Worm (Caenorhabditis elegans): ENCODE results near the gene T21C12.4.

T21C12.4 gene

DNA sequence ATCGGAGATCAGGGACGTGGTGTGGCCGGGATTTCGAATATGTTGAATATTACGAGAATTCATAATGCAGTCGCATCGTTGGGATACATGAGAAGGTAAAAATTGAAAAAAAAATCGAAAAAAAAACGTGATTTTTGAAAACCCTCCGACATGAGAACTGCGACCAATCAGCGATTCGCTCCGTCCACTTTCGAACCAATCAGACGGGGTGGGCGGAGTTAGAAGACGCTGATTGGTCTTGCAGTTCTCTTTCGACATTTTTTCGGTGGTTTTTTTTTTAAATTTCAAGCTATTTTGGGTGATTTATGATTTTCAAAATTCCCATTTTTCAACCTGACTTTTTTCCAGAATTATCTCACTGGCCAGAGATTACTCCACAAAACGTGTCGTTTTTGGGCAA, 11.4 kb upstream of the T21C12.4 start:
- no peak for TF ChIP-seq vab-7 (GFP tag; IDR thresholded peaks at IDR 0.05)
- no peak for TF ChIP-seq F37D6.2 (tag; optimal IDR thresholded peaks at IDR 0.05)
- no peak for TF ChIP-seq egl-27 (tag; optimal IDR thresholded peaks at IDR 0.05)

DNA sequence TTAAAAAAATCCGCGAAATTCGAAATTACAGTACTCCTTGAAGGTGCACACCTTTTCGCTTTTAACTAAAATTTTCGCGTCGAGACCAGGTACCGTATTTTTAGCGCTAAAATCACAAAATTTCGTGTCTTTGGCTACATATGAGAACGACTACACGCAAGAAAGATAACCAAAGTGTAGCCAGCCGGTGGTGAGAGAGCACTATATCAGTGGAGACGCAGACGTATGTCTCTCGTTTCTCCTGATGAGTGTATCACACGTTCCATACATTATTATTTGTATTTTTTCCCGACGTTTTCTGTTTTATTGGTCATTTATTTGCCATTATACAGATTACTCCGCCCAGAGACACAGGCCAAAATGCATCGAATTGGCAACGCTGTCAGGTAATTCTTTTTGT, 8.1 kb upstream of the T21C12.4 start, which contains the start of gene acdh-11:
TSS of gene acdh-11 (plus strand) at position 333 of the 400 bp plus-strand sequence.
- TF ChIP-seq daf-8 (GFP tag; IDR thresholded peaks at IDR 0.05) (no peak), aha-1 (tag) (no peak), daf-19 (GFP tag; conservative IDR thresholded peaks at IDR 0.05) (no peak), dmd-9 (GFP tag; IDR thresholded peaks at IDR 0.05) (no peak), madf-5 (GFP tag; IDR thresholded peaks at IDR 0.05) (no peak), D1046.2 (GFP tag; IDR thresholded peaks at IDR 0.05) (no peak), zfp-2 (tag; optimal IDR thresholded peaks at IDR 0.05) (no peak), nhr-6 (tag; optimal IDR thresholded peaks at IDR 0.05) (no peak), pqm-1 (tag; optimal IDR thresholded peaks at IDR 0.05) (no peak), php-3 (GFP tag; IDR thresholded peaks at IDR 0.05) (peak; percentile 36; the same call in 1 of the 2 replicates), hlh-11 (tag; optimal IDR thresholded peaks at IDR 0.05) (peak; percentile 79), ZK337.2 (GFP tag; IDR thresholded peaks at IDR 0.05) (no peak), egl-27 (tag; optimal IDR thresholded peaks at IDR 0.05) (no peak), mxl-2 (GFP tag; conservative IDR thresholded peaks at IDR 0.05) (no peak), mes-2 (tag; optimal IDR thresholded peaks at IDR 0.05; ENCODE audit: poor library complexity, severe bottlenecking) (peak; percentile 26), arid-1 (GFP tag; conservative IDR thresholded peaks at IDR 0.05) (no peak), dve-1 (tag; optimal IDR thresholded peaks at IDR 0.05; ENCODE audit: insufficient read depth) (peak; percentile 65), Y48G9A.11 (GFP tag; IDR thresholded peaks at IDR 0.05) (no peak), nhr-25 (tag; optimal IDR thresholded peaks at IDR 0.05; ENCODE audit: borderline replicate concordance, insufficient read depth) (no peak), T26A8.4 (GFP tag; IDR thresholded peaks at IDR 0.05) (no peak), hmg-1.1 (GFP tag; IDR thresholded peaks at IDR 0.05) (no peak), lir-3 (tag; optimal IDR thresholded peaks at IDR 0.05) (no peak), cey-2 (tag; optimal IDR thresholded peaks at IDR 0.05; ENCODE audit: borderline replicate concordance, insufficient read depth) (no peak), nhr-48 (tag; optimal IDR thresholded peaks at IDR 0.05) (no peak), mdt-29 (GFP tag; IDR thresholded peaks at IDR 0.05) (no peak), zag-1 (tag; optimal IDR thresholded peaks at IDR 0.05) (no peak), egl-43 (GFP tag; IDR thresholded peaks at IDR 0.05) (no peak), aly-2 (tag; optimal IDR thresholded peaks at IDR 0.05) (no peak), R02D3.7 (tag; optimal IDR thresholded peaks at IDR 0.05) (no peak), nhr-11 (tag; optimal IDR thresholded peaks at IDR 0.05) (peak; percentile 11), dmd-6 (GFP tag; IDR thresholded peaks at IDR 0.05) (no peak; the same call in 1 of the 2 replicates), sdz-12 (GFP tag; optimal IDR thresholded peaks at IDR 0.05) (no peak), jun-1 (tag; optimal IDR thresholded peaks at IDR 0.05) (no peak), F26F4.8 (GFP tag; conservative IDR thresholded peaks at IDR 0.05) (no peak), ceh-44 (GFP tag; IDR thresholded peaks at IDR 0.05) (no peak), ceh-32 (tag; optimal IDR thresholded peaks at IDR 0.05; ENCODE audit: poor library complexity) (no peak), F37D6.2 (tag; optimal IDR thresholded peaks at IDR 0.05) (no peak), lsy-2 (tag; optimal IDR thresholded peaks at IDR 0.05) (peak in 1 of 2 experiments; percentile 51), ztf-11 (tag; optimal IDR thresholded peaks at IDR 0.05) (no peak), T20F7.1 (GFP tag; optimal IDR thresholded peaks at IDR 0.05) (no peak), F44E2.7 (GFP tag; IDR thresholded peaks at IDR 0.05) (no peak), daf-16 (GFP tag; optimal IDR thresholded peaks at IDR 0.05) (no peak), daf-16 (tag; optimal IDR thresholded peaks at IDR 0.05) (peak; percentile 42), mep-1 (tag; optimal IDR thresholded peaks at IDR 0.05) (peak; percentile 28), fkh-10 (GFP tag; optimal IDR thresholded peaks at IDR 0.05) (no peak), lim-7 (GFP tag; IDR thresholded peaks at IDR 0.05) (no peak), zip-11 (GFP tag; IDR thresholded peaks at IDR 0.05) (no peak), unc-62 (GFP tag; optimal IDR thresholded peaks at IDR 0.05 in 1 of 2) (no peak), unc-62 (tag; optimal IDR thresholded peaks at IDR 0.05) (no peak)
